Worm (Caenorhabditis elegans) whole organism, L1 larva: ENCODE measurements around the gene F16G10.13.

ENCODE experiments used
- aha-1 ChIP-seq: fragments of 150-350 bp; optimal IDR thresholded peaks from 2 replicates; lab custom pipeline; 2014; ENCODE audit warnings: missing biosample characterization, missing genetic modification characterization
- ceh-82 ChIP-seq, 3 experiments: fragments of 150-350 bp in 1 of 3; sonication (generic microtip) in 2 of 3; optimal IDR thresholded peaks; 2 replicates each; lab custom pipeline; 2014 to 2017; ENCODE audit warnings: missing biosample characterization in 3 of 3, missing genetic modification characterization in 3 of 3
- egl-27 ChIP-seq, 2 experiments: fragments of 150-350 bp in 1 of 2; sonication (generic microtip); optimal IDR thresholded peaks; 3 replicates each; lab custom pipeline; 2017 to 2018; ENCODE audit warnings: missing biosample characterization in 2 of 2, missing genetic modification characterization in 2 of 2, missing genetic modification reagents in 2 of 2
- elt-3 ChIP-seq, 6 experiments: fragments of 150-350 bp in 1 of 6; sonication (generic microtip); optimal IDR thresholded peaks; 2 replicates each; lab custom pipeline; 2017 to 2018; ENCODE audit warnings: missing biosample characterization in 6 of 6, missing genetic modification characterization in 6 of 6, inconsistent platforms in 1 of 6
- fkh-10 ChIP-seq: sonication (generic microtip); optimal IDR thresholded peaks from 2 replicates; lab custom pipeline; 2017; ENCODE audit warnings: missing biosample characterization, missing genetic modification reagents, missing genetic modification characterization
- fkh-4 ChIP-seq: sonication (generic microtip); optimal IDR thresholded peaks from 2 replicates; lab custom pipeline; 2016; ENCODE audit warnings: missing compliant biosample characterization, missing genetic modification characterization, borderline replicate concordance
- lir-3 ChIP-seq: sonication (generic microtip); optimal IDR thresholded peaks from 2 replicates; lab custom pipeline; 2016; ENCODE audit warnings: mild to moderate bottlenecking, missing genetic modification characterization, moderate library complexity, missing compliant biosample characterization; ENCODE audit not compliant: poor library complexity
- mep-1 ChIP-seq: fragments of 150-350 bp; optimal IDR thresholded peaks from 2 replicates; lab custom pipeline; 2014; ENCODE audit warnings: missing biosample characterization, missing genetic modification characterization
- nhr-28 ChIP-seq: fragments of 150-350 bp; optimal IDR thresholded peaks from 2 replicates; lab custom pipeline; 2014; ENCODE audit warnings: missing biosample characterization, missing genetic modification characterization
- nhr-47 ChIP-seq: sonication (generic microtip); optimal IDR thresholded peaks from 2 replicates; lab custom pipeline; 2016; ENCODE audit warnings: mild to moderate bottlenecking, missing genetic modification characterization, moderate library complexity, missing compliant biosample characterization
- nhr-77 ChIP-seq: fragments of 150-350 bp; optimal IDR thresholded peaks from 2 replicates; lab custom pipeline; 2014; ENCODE audit warnings: missing biosample characterization, missing genetic modification characterization
- tlp-1 ChIP-seq: fragments of 150-350 bp; optimal IDR thresholded peaks from 2 replicates; lab custom pipeline; 2014; ENCODE audit warnings: missing biosample characterization, missing genetic modification characterization
- ztf-11 ChIP-seq, 2 experiments: sonication (generic microtip); optimal IDR thresholded peaks; 2 replicates each; lab custom pipeline; 2016 to 2017; ENCODE audit warnings: missing genetic modification characterization in 2 of 2, missing biosample characterization in 1 of 2, missing compliant biosample characterization in 1 of 2
- ztf-4 ChIP-seq: fragments of 150-350 bp; optimal IDR thresholded peaks from 2 replicates; lab custom pipeline; 2014; ENCODE audit warnings: missing biosample characterization, missing genetic modification characterization

DNA sequence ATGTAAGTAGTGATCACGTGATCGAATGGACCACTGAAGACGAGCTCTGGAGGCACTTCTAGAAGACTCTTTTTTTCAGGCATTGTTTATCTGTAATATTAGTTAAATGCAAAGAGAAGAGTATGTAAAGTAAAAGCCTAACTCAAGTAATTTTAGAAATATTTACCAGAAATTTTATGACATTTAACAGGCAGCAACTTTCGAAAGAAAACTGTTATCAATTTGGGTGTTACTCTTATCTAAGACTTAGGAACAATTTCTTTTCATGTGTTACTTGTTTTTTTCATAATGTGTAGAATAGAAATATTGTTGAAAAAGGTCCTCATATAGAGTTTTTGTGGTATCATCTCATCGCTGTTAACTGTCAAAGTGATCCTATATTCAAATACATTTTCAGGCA is 22.1 kb upstream of the F16G10.13 start, which contains the start of the genes F42G2.5 and F42G2.7:
- TF ChIP-seq ztf-11 (tag; optimal IDR thresholded peaks at IDR 0.05; lab: Kevin White, UChicago): no peak
- no peak for TF ChIP-seq tlp-1 (tag; lab: Kevin White, UChicago)
- no peak for TF ChIP-seq fkh-10 (GFP tag; lab: Kevin White, UChicago)
- TF ChIP-seq nhr-28 (tag; lab: Kevin White, UChicago): no peak
- no peak for TF ChIP-seq egl-27 (tag; optimal IDR thresholded peaks at IDR 0.05; lab: Kevin White, UChicago)
- no peak for TF ChIP-seq ceh-82 (tag; optimal IDR thresholded peaks at IDR 0.05; lab: Kevin White, UChicago)
- no peak for TF ChIP-seq lir-3 (tag; lab: Kevin White, UChicago)
- no peak for TF ChIP-seq elt-3 (tag; optimal IDR thresholded peaks at IDR 0.05; lab: Kevin White, UChicago)
- no peak for TF ChIP-seq nhr-47
- TF ChIP-seq fkh-4 (tag; lab: Kevin White, UChicago): no peak
- TF ChIP-seq mep-1 (tag; lab: Kevin White, UChicago): no peak
- TF ChIP-seq ztf-4 (tag; lab: Kevin White, UChicago): no peak
- no peak for TF ChIP-seq aha-1 (tag; lab: Kevin White, UChicago)
- no peak for TF ChIP-seq nhr-77
